Worm (Caenorhabditis elegans) whole organism, early embryonic: ENCODE measurements around the gene F46C5.10.

Experiments used
- aly-1 ChIP-seq: sonication (generic microtip); optimal IDR thresholded peaks from 2 replicates; lab custom pipeline; 2016; ENCODE audit warnings: missing genetic modification characterization, missing compliant biosample characterization
- ama-1 ChIP-seq: fragments of 150-350 bp; optimal IDR thresholded peaks from 2 replicates; lab custom pipeline; 2014
- ceh-13 ChIP-seq: fragments of 200-800 bp; sonication (Bioruptor generic); optimal IDR thresholded peaks from 2 replicates; lab custom pipeline; 2018; ENCODE audit warnings: mild to moderate bottlenecking, missing genetic modification characterization, missing compliant biosample characterization
- ceh-36 ChIP-seq: sonication (generic microtip); optimal IDR thresholded peaks from 2 replicates; lab custom pipeline; 2016; ENCODE audit warnings: missing genetic modification characterization, inconsistent platforms, missing compliant biosample characterization
- ets-7 ChIP-seq: sonication (generic microtip); optimal IDR thresholded peaks from 2 replicates; lab custom pipeline; 2016; ENCODE audit warnings: missing genotype, missing genetic modification characterization, missing compliant biosample characterization
- flt-1 ChIP-seq: fragments of 200-800 bp; sonication (Bioruptor generic); IDR thresholded peaks from 2 replicates; pipeline ENCODE4 v1.3.6; 2022; ENCODE audit warnings: missing genetic modification characterization, missing compliant biosample characterization
- hmbx-1 ChIP-seq: sonication (generic microtip); optimal IDR thresholded peaks from 2 replicates; lab custom pipeline; 2016; ENCODE audit warnings: mild to moderate bottlenecking, missing genetic modification characterization, missing compliant biosample characterization
- pes-1 ChIP-seq: fragments of 200-800 bp; sonication (Bioruptor generic); IDR thresholded peaks from 2 replicates; pipeline ENCODE4 v1.3.6; 2022; ENCODE audit warnings: missing genetic modification reagents, missing genetic modification characterization, missing compliant biosample characterization
- scrt-1 ChIP-seq: fragments of 200-800 bp; sonication (Bioruptor generic); IDR thresholded peaks from 2 replicates; pipeline ENCODE4 v1.3.6; 2022; ENCODE audit warnings: missing genetic modification characterization, missing compliant biosample characterization
- sea-1 ChIP-seq: fragments of 200-800 bp; sonication (Bioruptor generic); conservative IDR thresholded peaks from 2 replicates; pipeline ENCODE4 v1.3.6; 2022; ENCODE audit warnings: missing genetic modification characterization, missing compliant biosample characterization
- tra-4 ChIP-seq: sonication (generic microtip); optimal IDR thresholded peaks from 2 replicates; lab custom pipeline; 2017; ENCODE audit warnings: missing genetic modification characterization, missing compliant biosample characterization

- TF ChIP-seq tra-4 (tag; lab: Kevin White, UChicago) (no peak), ceh-13 (GFP tag; lab: Kevin White, UChicago) (no peak), scrt-1 (no peak), sea-1 (no peak), pes-1 (no peak), ama-1 (lab: Kevin White, UChicago) (no peak), ets-7 (tag; lab: Kevin White, UChicago) (no peak), aly-1 (no peak), ceh-36 (tag; lab: Kevin White, UChicago) (no peak), flt-1 (GFP tag; lab: Robert Waterston, UW) (no peak), hmbx-1 (no peak)
Measured at ce11 chrII:8845932-8846331, 27.1 kb upstream of the F46C5.10 start.
